Fruit fly (Drosophila melanogaster) whole organism, adult: Measurements from ENCODE around the gene SkpE.

Experiments used
- CG11617 ChIP-seq: fragments of 200-800 bp; sonication (Bioruptor generic); optimal IDR thresholded peaks from 2 replicates; lab custom pipeline; 2017; ENCODE audit warnings: mild to moderate bottlenecking, missing biosample characterization, missing genetic modification reagents, missing genetic modification characterization
- CG12768 ChIP-seq: fragments of 200-800 bp; sonication (Bioruptor generic); optimal IDR thresholded peaks from 2 replicates; lab custom pipeline; 2017; ENCODE audit warnings: missing biosample characterization, missing genetic modification characterization, mild to moderate bottlenecking, moderate library complexity, missing genetic modification reagents
- CG1620 ChIP-seq: fragments of 200-800 bp; sonication (Bioruptor generic); optimal IDR thresholded peaks from 2 replicates; lab custom pipeline; 2016; ENCODE audit warnings: missing biosample characterization, missing genetic modification characterization
- CG5204 ChIP-seq: fragments of 200-800 bp; sonication (Bioruptor generic); optimal IDR thresholded peaks from 2 replicates; lab custom pipeline; 2016; ENCODE audit warnings: missing biosample characterization, missing genetic modification characterization
- CG7045 ChIP-seq: fragments of 200-800 bp; sonication (Bioruptor generic); optimal IDR thresholded peaks from 2 replicates; lab custom pipeline; 2017; ENCODE audit warnings: missing biosample characterization, mild to moderate bottlenecking, missing genetic modification characterization
- bab1 ChIP-seq: fragments of 200-800 bp; sonication (Bioruptor generic); optimal IDR thresholded peaks from 3 replicates; lab custom pipeline; 2019; ENCODE audit warnings: missing biosample characterization, mild to moderate bottlenecking, missing genetic modification characterization, moderate library complexity
- cnc ChIP-seq, 2 experiments: fragments of >200 bp; optimal IDR thresholded peaks; 2 replicates each; lab custom pipeline; 2017
- ovo ChIP-seq: fragments of 200-800 bp; sonication (Bioruptor generic); optimal IDR thresholded peaks from 2 replicates; lab custom pipeline; 2016; ENCODE audit warnings: missing biosample characterization, missing genetic modification characterization
- pad ChIP-seq: fragments of 200-800 bp; sonication (Bioruptor generic); optimal IDR thresholded peaks from 3 replicates; lab custom pipeline; 2017; ENCODE audit warnings: missing biosample characterization, missing genetic modification characterization, mild to moderate bottlenecking, moderate library complexity, missing genetic modification reagents
- tj ChIP-seq: fragments of 200-800 bp; sonication (Bioruptor generic); optimal IDR thresholded peaks from 3 replicates; lab custom pipeline; 2017; ENCODE audit warnings: missing biosample characterization, mild to moderate bottlenecking, missing genetic modification characterization, moderate library complexity
- toe ChIP-seq: fragments of 200-800 bp; sonication (Bioruptor generic); optimal IDR thresholded peaks from 2 replicates; lab custom pipeline; 2016; ENCODE audit warnings: missing biosample characterization, missing genetic modification characterization

- no peak for TF ChIP-seq bab1 (GFP tag; lab: Kevin White, UChicago)
- TF ChIP-seq CG1620 (GFP tag; lab: Kevin White, UChicago), result no peak
- TF ChIP-seq toe (GFP tag; lab: Kevin White, UChicago), result no peak
- no peak for TF ChIP-seq CG5204 (GFP tag; lab: Kevin White, UChicago)
- no peak for TF ChIP-seq tj (GFP tag; lab: Kevin White, UChicago)
- TF ChIP-seq pad (GFP tag; lab: Kevin White, UChicago), result no peak
- TF ChIP-seq ovo (GFP tag; lab: Kevin White, UChicago), result no peak
- no peak for TF ChIP-seq CG11617 (GFP tag; lab: Kevin White, UChicago)
- no peak for TF ChIP-seq CG12768
- TF ChIP-seq CG7045 (GFP tag; lab: Kevin White, UChicago), result no peak
- TF ChIP-seq cnc (optimal IDR thresholded peaks at IDR 0.05; lab: Kevin White, UChicago), result no peak
Observed at dm6 chrX:19791832-19792231, 32.0 kb downstream of the SkpE start.
